Fruit fly (Drosophila melanogaster): ENCODE results near the gene NimB1.

- TF ChIP-seq usp (GFP tag; optimal IDR thresholded peaks at IDR 0.05) (no peak), psq (optimal IDR thresholded peaks at IDR 0.05) (no peak), Dll (optimal IDR thresholded peaks at IDR 0.05) (no peak)
These were observed 39.9 kb upstream of the NimB1 start, which contains the start of gene Vajk1 for dm6 chr2L:13923453-13923852.

All from whole organism.